Fruit fly (Drosophila melanogaster) whole organism, embryonic: Measurements from ENCODE around the gene Cpsf5.

Experiments
- Atf-2 ChIP-seq: fragments of 200-800 bp; sonication (Bioruptor generic); optimal IDR thresholded peaks from 2 replicates; lab custom pipeline; 2016; ENCODE audit warnings: missing biosample characterization, missing genetic modification characterization
- Blimp-1 ChIP-seq: fragments of 200-800 bp; sonication (Bioruptor generic); optimal IDR thresholded peaks from 3 replicates; lab custom pipeline; 2018; ENCODE audit warnings: missing biosample characterization, missing genetic modification characterization, mild to moderate bottlenecking, moderate library complexity, missing genetic modification reagents
- CG10462 ChIP-seq: fragments of 200-800 bp; sonication (Bioruptor generic); optimal IDR thresholded peaks from 2 replicates; lab custom pipeline; 2016; ENCODE audit warnings: missing biosample characterization, missing genetic modification characterization
- CG13287 ChIP-seq: fragments of 200-800 bp; sonication (Bioruptor generic); IDR thresholded peaks from 2 replicates; pipeline ENCODE4 v1.3.6; 2022; ENCODE audit warnings: missing biosample characterization, missing genetic modification characterization; ENCODE audit not compliant: partially characterized antibody
- CG17802 ChIP-seq: fragments of 200-800 bp; sonication (Bioruptor generic); optimal IDR thresholded peaks from 2 replicates; lab custom pipeline; 2018; ENCODE audit warnings: missing biosample characterization, mild to moderate bottlenecking, missing genetic modification characterization, moderate library complexity
- CG18262 ChIP-seq: fragments of 200-800 bp; optimal IDR thresholded peaks from 3 replicates; lab custom pipeline; 2019; ENCODE audit warnings: missing biosample characterization, mild to moderate bottlenecking, missing genetic modification characterization, moderate library complexity
- CG18599 ChIP-seq: fragments of 200-800 bp; sonication (Bioruptor generic); optimal IDR thresholded peaks from 3 replicates; lab custom pipeline; 2017; ENCODE audit warnings: missing biosample characterization, missing genetic modification characterization, mild to moderate bottlenecking, moderate library complexity, missing genetic modification reagents
- CG34224 ChIP-seq: fragments of 200-800 bp; sonication (Bioruptor generic); IDR thresholded peaks from 3 replicates; pipeline ENCODE4 v1.3.6; 2022; ENCODE audit warnings: missing biosample characterization, missing genetic modification characterization; ENCODE audit not compliant: partially characterized antibody
- CG3847 ChIP-seq: fragments of 200-800 bp; sonication (Bioruptor generic); IDR thresholded peaks from 2 replicates; pipeline ENCODE4 v1.3.6; 2022; ENCODE audit warnings: missing biosample characterization, missing genetic modification characterization
- CG3995 ChIP-seq: fragments of 200-800 bp; sonication (Bioruptor generic); optimal IDR thresholded peaks from 3 replicates; lab custom pipeline; 2016; ENCODE audit warnings: missing biosample characterization, missing genetic modification characterization
- CG5180 ChIP-seq: fragments of 200-800 bp; sonication (Bioruptor generic); optimal IDR thresholded peaks from 3 replicates; lab custom pipeline; 2017; ENCODE audit warnings: missing biosample characterization, missing genetic modification characterization, mild to moderate bottlenecking, moderate library complexity, missing genetic modification reagents
- CG6791 ChIP-seq: fragments of 200-800 bp; sonication (Bioruptor generic); IDR thresholded peaks from 3 replicates; pipeline ENCODE4 v1.3.6; 2022; ENCODE audit warnings: missing biosample characterization, missing genetic modification characterization; ENCODE audit not compliant: partially characterized antibody
- Camta ChIP-seq: fragments of 200-800 bp; sonication (Bioruptor generic); optimal IDR thresholded peaks from 2 replicates; lab custom pipeline; 2016; ENCODE audit warnings: missing biosample characterization, missing genetic modification characterization
- Chrac-16 ChIP-seq: fragments of 200-800 bp; sonication (Bioruptor generic); optimal IDR thresholded peaks from 3 replicates; lab custom pipeline; 2016; ENCODE audit warnings: missing biosample characterization, missing genetic modification characterization
- Doc2 ChIP-seq: fragments of 200-800 bp; sonication (Bioruptor generic); IDR thresholded peaks from 2 replicates; pipeline ENCODE4 v1.3.6; 2022; ENCODE audit warnings: missing biosample characterization, missing genetic modification characterization
- Dref ChIP-seq: fragments of 200-800 bp; sonication (Bioruptor generic); IDR thresholded peaks from 2 replicates; pipeline ENCODE4 v1.3.6; 2022; ENCODE audit warnings: missing biosample characterization, missing genetic modification characterization
- Drgx ChIP-seq: fragments of 200-800 bp; sonication (Bioruptor generic); IDR thresholded peaks from 2 replicates; pipeline ENCODE4 v1.3.6; 2022; ENCODE audit warnings: missing biosample characterization, missing genetic modification characterization
- ERR ChIP-seq: fragments of 200-800 bp; sonication (Bioruptor generic); optimal IDR thresholded peaks from 2 replicates; lab custom pipeline; 2016; ENCODE audit warnings: missing biosample characterization, missing genetic modification characterization
- Ets65A ChIP-seq: fragments of 200-800 bp; sonication (Bioruptor generic); peaks from one replicate; lab custom pipeline; 2016; ENCODE audit warnings: missing biosample characterization, missing genetic modification characterization
- Fer1 ChIP-seq: fragments of 200-800 bp; sonication (Bioruptor generic); optimal IDR thresholded peaks from 2 replicates; lab custom pipeline; 2017; ENCODE audit warnings: missing biosample characterization, mild to moderate bottlenecking, missing genetic modification characterization
- Fer3 ChIP-seq: fragments of 200-800 bp; sonication (Bioruptor generic); optimal IDR thresholded peaks from 2 replicates; lab custom pipeline; 2018; ENCODE audit warnings: missing biosample characterization, mild to moderate bottlenecking, missing genetic modification characterization, moderate library complexity
- Gsc ChIP-seq: fragments of 200-800 bp; sonication (Bioruptor generic); IDR thresholded peaks from 2 replicates; pipeline ENCODE4 v1.3.6; 2022; ENCODE audit warnings: missing biosample characterization, missing genetic modification characterization
- HHEX ChIP-seq: fragments of 200-800 bp; sonication (Bioruptor generic); optimal IDR thresholded peaks from 3 replicates; lab custom pipeline; 2017; ENCODE audit warnings: missing biosample characterization, mild to moderate bottlenecking, missing genetic modification characterization, missing genetic modification reagents
- HLH4C ChIP-seq: fragments of 200-800 bp; sonication (Bioruptor generic); IDR thresholded peaks from 3 replicates; pipeline ENCODE4 v1.3.6; 2022; ENCODE audit warnings: missing biosample characterization, missing genetic modification characterization; ENCODE audit not compliant: partially characterized antibody
- Rx ChIP-seq: fragments of 200-800 bp; sonication (Bioruptor generic); IDR thresholded peaks from 2 replicates; pipeline ENCODE4 v1.3.6; 2022; ENCODE audit warnings: missing biosample characterization, missing genetic modification characterization
- Sin3A ChIP-seq: fragments of >200 bp; optimal IDR thresholded peaks from 2 replicates; lab custom pipeline; 2018
- Sox102F ChIP-seq: fragments of 200-800 bp; sonication (Bioruptor generic); optimal IDR thresholded peaks from 2 replicates; lab custom pipeline; 2018; ENCODE audit warnings: missing biosample characterization, mild to moderate bottlenecking, missing genetic modification characterization, moderate library complexity
- abd-A ChIP-seq: fragments of 200-800 bp; sonication (Bioruptor generic); optimal IDR thresholded peaks from 3 replicates; lab custom pipeline; 2019; ENCODE audit warnings: missing biosample characterization, mild to moderate bottlenecking, missing genetic modification characterization, moderate library complexity
- al ChIP-seq: fragments of 200-800 bp; sonication (Bioruptor generic); IDR thresholded peaks from 2 replicates; pipeline ENCODE4 v1.3.6; 2022; ENCODE audit warnings: missing biosample characterization, missing genetic modification characterization
- az2 ChIP-seq: fragments of 200-800 bp; sonication (Bioruptor generic); optimal IDR thresholded peaks from 3 replicates; lab custom pipeline; 2016; ENCODE audit warnings: missing biosample characterization, missing genetic modification characterization
- chinmo ChIP-seq: fragments of 200-800 bp; sonication (Bioruptor generic); IDR thresholded peaks from 4 replicates; pipeline ENCODE4 v1.3.6; 2022; ENCODE audit warnings: missing biosample characterization, missing genetic modification characterization; ENCODE audit not compliant: partially characterized antibody
- dan ChIP-seq: fragments of 200-800 bp; sonication (Bioruptor generic); IDR thresholded peaks from 2 replicates; pipeline ENCODE4 v1.3.6; 2022; ENCODE audit warnings: missing biosample characterization, missing genetic modification characterization
- dmrt99B ChIP-seq: fragments of 200-800 bp; sonication (Bioruptor generic); optimal IDR thresholded peaks from 2 replicates; lab custom pipeline; 2018; ENCODE audit warnings: missing biosample characterization, mild to moderate bottlenecking, missing genetic modification characterization, moderate library complexity
- dpn ChIP-seq, 2 experiments: fragments of 200-800 bp; sonication (Bioruptor generic); optimal IDR thresholded peaks; 3 replicates each; lab custom pipeline; 2016; ENCODE audit warnings: missing biosample characterization in 2 of 2, missing genetic modification characterization in 2 of 2
- en ChIP-seq: fragments of 200-800 bp; sonication (Bioruptor generic); optimal IDR thresholded peaks from 2 replicates; lab custom pipeline; 2016; ENCODE audit warnings: missing biosample characterization, missing genetic modification characterization
- gsb-n ChIP-seq: fragments of 200-800 bp; sonication (Bioruptor generic); optimal IDR thresholded peaks from 3 replicates; lab custom pipeline; 2018; ENCODE audit warnings: missing biosample characterization, mild to moderate bottlenecking, missing genetic modification characterization
- gt ChIP-seq: fragments of 200-800 bp; sonication (Bioruptor generic); IDR thresholded peaks from 2 replicates; pipeline ENCODE4 v1.3.6; 2022; ENCODE audit warnings: missing biosample characterization, missing genetic modification characterization
- hb ChIP-seq: fragments of 200-800 bp; sonication (Bioruptor generic); IDR thresholded peaks from 3 replicates; pipeline ENCODE4 v1.3.6; 2022; ENCODE audit warnings: missing biosample characterization, missing genetic modification characterization; ENCODE audit not compliant: partially characterized antibody
- ken ChIP-seq: fragments of 200-800 bp; sonication (Bioruptor generic); IDR thresholded peaks from 3 replicates; pipeline ENCODE4 v1.3.6; 2022; ENCODE audit warnings: missing biosample characterization, missing genetic modification characterization
- onecut ChIP-seq: fragments of 200-800 bp; sonication (Bioruptor generic); IDR thresholded peaks from 2 replicates; pipeline ENCODE4 v1.3.6; 2022; ENCODE audit warnings: missing biosample characterization, missing genetic modification characterization
- org-1 ChIP-seq: fragments of 200-800 bp; sonication (Bioruptor generic); optimal IDR thresholded peaks from 2 replicates; lab custom pipeline; 2017; ENCODE audit warnings: missing biosample characterization, missing genetic modification characterization
- prd ChIP-seq, 3 experiments: fragments of >200 bp in 2 of 3; fragments of 200-800 bp in 1 of 3; sonication (Bioruptor generic) in 1 of 3; optimal IDR thresholded peaks in 2 of 3; IDR thresholded peaks in 1 of 3; 2 replicates in 2 of 3; 3 replicates in 1 of 3; pipeline versions ENCODE4 v1.3.6 to Lab custom; 2017 to 2022; ENCODE audit warnings: missing biosample characterization in 1 of 3, missing genetic modification characterization in 1 of 3
- pzg ChIP-seq: fragments of 200-800 bp; sonication (Bioruptor generic); optimal IDR thresholded peaks from 3 replicates; lab custom pipeline; 2018; ENCODE audit warnings: missing biosample characterization, mild to moderate bottlenecking, missing genetic modification characterization, moderate library complexity
- row ChIP-seq: fragments of 200-800 bp; sonication (Bioruptor generic); IDR thresholded peaks from 3 replicates; pipeline ENCODE4 v1.3.6; 2022; ENCODE audit warnings: missing biosample characterization, missing genetic modification characterization
- schlank ChIP-seq: fragments of 200-800 bp; sonication (Bioruptor generic); optimal IDR thresholded peaks from 2 replicates; lab custom pipeline; 2018; ENCODE audit warnings: missing biosample characterization, mild to moderate bottlenecking, missing genetic modification characterization
- scrt ChIP-seq: fragments of 200-800 bp; sonication (Bioruptor generic); optimal IDR thresholded peaks from 2 replicates; lab custom pipeline; 2018; ENCODE audit warnings: missing biosample characterization, mild to moderate bottlenecking, missing genetic modification characterization, moderate library complexity
- sima ChIP-seq: fragments of 200-800 bp; sonication (Bioruptor generic); optimal IDR thresholded peaks from 2 replicates; lab custom pipeline; 2016; ENCODE audit warnings: missing biosample characterization, missing genetic modification characterization
- twi ChIP-seq: fragments of 200-800 bp; optimal IDR thresholded peaks from 2 replicates; lab custom pipeline; 2019; ENCODE audit warnings: missing biosample characterization, mild to moderate bottlenecking, missing genetic modification characterization, moderate library complexity
- zfh2 ChIP-seq: fragments of 200-800 bp; sonication (Bioruptor generic); optimal IDR thresholded peaks from 2 replicates; lab custom pipeline; 2016; ENCODE audit warnings: missing biosample characterization, missing genetic modification characterization

The Cpsf5 gene

DNA sequence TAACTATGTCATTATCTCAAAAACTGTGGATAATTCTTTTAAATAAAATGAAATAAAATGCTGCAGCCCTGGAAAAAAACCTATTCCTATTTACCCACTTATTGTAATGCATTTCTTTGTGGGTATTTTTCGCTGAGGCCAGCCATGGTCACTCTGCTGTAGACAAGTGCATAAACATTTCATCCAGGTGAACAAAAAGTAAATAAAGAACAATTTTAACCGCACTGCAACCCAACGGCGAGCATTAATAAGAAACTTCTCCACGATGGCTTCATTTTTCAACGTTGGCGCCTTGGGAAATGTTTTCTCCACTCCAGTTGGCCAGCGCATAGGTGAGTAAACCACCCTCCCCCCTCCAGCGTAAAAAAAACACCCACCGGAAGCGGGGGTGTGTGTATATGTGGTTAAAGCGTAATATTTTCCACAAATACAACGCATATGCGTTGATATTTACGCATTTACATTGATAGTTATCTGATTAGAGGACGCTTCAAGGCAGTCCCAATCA lies 35.9 kb downstream of the Cpsf5 start, which contains the start of gene CG3529 (continued):
- TF ChIP-seq abd-A (tag; lab: Kevin White, UChicago) (no peak), Doc2 (GFP tag; lab: Robert Waterston, UW) (no peak), az2 (peak; percentile 10), sima (no peak), Chrac-16 (GFP tag; lab: Kevin White, UChicago) (peak; percentile 3), Drgx (no peak), CG18262 (tag; lab: Kevin White, UChicago) (peak; percentile 18), dpn (GFP tag; optimal IDR thresholded peaks at IDR 0.05; lab: Kevin White, UChicago) (peak in 1 of 2 experiments; percentile 27), Ets65A (GFP tag; lab: Kevin White, UChicago) (peak; percentile 62), Fer1 (GFP tag; lab: Kevin White, UChicago) (peak; percentile 62), CG13287 (GFP tag; lab: Robert Waterston, UW) (peak; percentile 29; the same call in 1 of the 2 replicates), Atf-2 (no peak), pzg (GFP tag; lab: Kevin White, UChicago) (peak; percentile 69), Sin3A (lab: Kevin White, UChicago) (peak; percentile 25), en (GFP tag; lab: Kevin White, UChicago) (no peak), CG18599 (GFP tag; lab: Kevin White, UChicago) (no peak), Camta (GFP tag; lab: Kevin White, UChicago) (peak; percentile 25), Fer3 (tag; lab: Kevin White, UChicago) (no peak), Rx (GFP tag; lab: Robert Waterston, UW) (no peak), al (GFP tag; lab: Robert Waterston, UW) (no peak), org-1 (GFP tag; lab: Kevin White, UChicago) (no peak), zfh2 (GFP tag; lab: Kevin White, UChicago) (no peak), Sox102F (GFP tag; lab: Kevin White, UChicago) (peak; percentile 21), prd (optimal IDR thresholded peaks at IDR 0.05; lab: Kevin White, UChicago) (no peak), prd (GFP tag; IDR thresholded peaks at IDR 0.05; lab: Robert Waterston, UW) (no peak), dan (GFP tag; lab: Robert Waterston, UW) (no peak), CG17802 (tag; lab: Kevin White, UChicago) (no peak), ken (GFP tag; lab: Robert Waterston, UW) (no peak), CG10462 (no peak), HHEX (GFP tag; lab: Kevin White, UChicago) (no peak), hb (GFP tag; lab: Robert Waterston, UW) (no peak), Gsc (GFP tag; lab: Robert Waterston, UW) (no peak), schlank (tag; lab: Kevin White, UChicago) (no peak), Dref (GFP tag; lab: Robert Waterston, UW) (no peak), CG34224 (GFP tag; lab: Robert Waterston, UW) (0 out of 3 replicates have a peak, but pooled peaks have one; percentile 28), chinmo (GFP tag; lab: Robert Waterston, UW) (peak; percentile 68; the same call in 2 of the 4 replicates), HLH4C (no peak), CG5180 (peak; percentile 45), scrt (peak; percentile 2), CG3847 (GFP tag; lab: Robert Waterston, UW) (peak; percentile 48; the same call in 1 of the 2 replicates), onecut (GFP tag; lab: Robert Waterston, UW) (no peak; the same call in 1 of the 2 replicates), twi (tag; lab: Kevin White, UChicago) (no peak), gsb-n (tag; lab: Kevin White, UChicago) (no peak), CG3995 (peak; percentile 59), dmrt99B (tag; lab: Kevin White, UChicago) (no peak), Blimp-1 (GFP tag; lab: Kevin White, UChicago) (peak; percentile 26), ERR (GFP tag; lab: Kevin White, UChicago) (no peak), CG6791 (GFP tag; lab: Robert Waterston, UW) (0 out of 3 replicates have a peak, but pooled peaks have one; percentile 46), row (GFP tag; lab: Robert Waterston, UW) (peak; percentile 75), gt (GFP tag; lab: Robert Waterston, UW) (no peak)
